Fruit fly (Drosophila melanogaster): ENCODE results near the gene Nup154.

Gene Nup154

DNA sequence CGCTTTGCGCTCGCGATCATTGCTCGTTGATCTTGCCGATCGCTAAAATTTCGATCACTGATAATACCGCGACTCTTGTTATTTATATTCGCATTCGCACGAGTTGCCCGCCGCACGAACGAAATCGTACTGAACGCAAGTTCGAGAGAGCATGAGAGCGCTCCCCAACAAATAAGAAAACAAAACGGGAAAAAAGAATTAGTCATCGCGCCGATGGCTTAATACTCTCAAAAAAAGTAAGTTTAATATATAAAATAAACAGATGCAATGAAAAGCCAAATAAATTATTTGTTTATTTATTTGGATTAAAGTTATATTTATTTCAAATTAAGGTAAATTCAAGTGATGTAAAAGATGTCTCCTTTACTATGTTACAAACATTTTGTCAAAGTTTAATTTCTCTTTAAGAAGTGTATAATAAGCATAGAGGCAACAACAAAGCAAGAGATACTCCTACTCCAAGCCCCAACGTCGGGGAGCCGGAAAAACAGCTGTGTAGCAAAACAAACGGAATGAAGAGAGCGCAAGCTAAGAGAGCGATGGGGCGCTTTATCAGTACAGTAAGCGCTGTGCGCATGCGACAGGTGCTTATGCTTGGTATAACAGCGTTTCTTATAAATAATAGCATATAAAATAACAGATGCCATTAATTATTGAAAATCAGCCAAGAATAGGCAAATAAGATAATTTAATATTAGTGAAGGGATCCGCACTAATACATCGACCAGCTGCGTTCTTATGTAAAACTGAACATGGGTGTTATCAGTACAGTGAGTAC, 52.9 kb downstream of the Nup154 start:
- no peak for TF ChIP-seq pan (optimal IDR thresholded peaks at IDR 0.05)
- TF ChIP-seq Hr78 (GFP tag; optimal IDR thresholded peaks at IDR 0.05), result no peak
- TF ChIP-seq dmrt93B (GFP tag; optimal IDR thresholded peaks at IDR 0.05), result peak; percentile 45
- peak; percentile 62 for TF ChIP-seq Dif (GFP tag; optimal IDR thresholded peaks at IDR 0.05; ENCODE audit: partially characterized antibody)
- no peak for TF ChIP-seq Mio (GFP tag; optimal IDR thresholded peaks at IDR 0.05)
- TF ChIP-seq sv (GFP tag; optimal IDR thresholded peaks at IDR 0.05), result peak; percentile 81
- TF ChIP-seq woc (GFP tag; optimal IDR thresholded peaks at IDR 0.05), result peak; percentile 89
- peak; percentile 89 for TF ChIP-seq fru (GFP tag; optimal IDR thresholded peaks at IDR 0.05)
- no peak for TF ChIP-seq GATAd (GFP tag; optimal IDR thresholded peaks at IDR 0.05)
- TF ChIP-seq dsf (GFP tag; optimal IDR thresholded peaks at IDR 0.05; ENCODE audit: borderline replicate concordance), result peak; percentile 47
- TF ChIP-seq Jra (GFP tag; optimal IDR thresholded peaks at IDR 0.05), result no peak
- no peak for TF ChIP-seq Dfd (GFP tag; optimal IDR thresholded peaks at IDR 0.05)
- TF ChIP-seq Vsx2 (GFP tag; optimal IDR thresholded peaks at IDR 0.05; ENCODE audit: partially characterized antibody), result no peak
- peak; percentile 75 for TF ChIP-seq ey (GFP tag; optimal IDR thresholded peaks at IDR 0.05)
- TF ChIP-seq tai (GFP tag; optimal IDR thresholded peaks at IDR 0.05), result peak; percentile 66
- TF ChIP-seq brk (GFP tag; optimal IDR thresholded peaks at IDR 0.05), result peak; percentile 61
- TF ChIP-seq Hnf4 (GFP tag; optimal IDR thresholded peaks at IDR 0.05), result peak; percentile 52
- peak in 1 of 2 experiments; percentile 81 for TF ChIP-seq foxo (GFP tag; optimal IDR thresholded peaks at IDR 0.05)
- peak; percentile 40 for TF ChIP-seq Hr83 (GFP tag; optimal IDR thresholded peaks at IDR 0.05; ENCODE audit: poor library complexity, severe bottlenecking)
- peak; percentile 67 for TF ChIP-seq rgr (GFP tag; optimal IDR thresholded peaks at IDR 0.05)
- TF ChIP-seq sage (GFP tag; optimal IDR thresholded peaks at IDR 0.05), result peak; percentile 17
- peak; percentile 76 for TF ChIP-seq HLH106 (tag; optimal IDR thresholded peaks at IDR 0.05)
- TF ChIP-seq lola (GFP tag; optimal IDR thresholded peaks at IDR 0.05), result no peak
- TF ChIP-seq Sp1 (GFP tag; optimal IDR thresholded peaks at IDR 0.05), result peak; percentile 83
- peak; percentile 66 for TF ChIP-seq OdsH (GFP tag; optimal IDR thresholded peaks at IDR 0.05)
- TF ChIP-seq CG9705 (GFP tag; optimal IDR thresholded peaks at IDR 0.05), result peak; percentile 12
- no peak for TF ChIP-seq CrebA (GFP tag; optimal IDR thresholded peaks at IDR 0.05; ENCODE audit: borderline replicate concordance)
- peak; percentile 46 to 50 for TF ChIP-seq dl (GFP tag; optimal IDR thresholded peaks at IDR 0.05; ENCODE audit: insufficient read depth in 1 of 2, partially characterized antibody in 2 of 2)
- peak; percentile 83 for TF ChIP-seq psq (GFP tag; optimal IDR thresholded peaks at IDR 0.05)
- TF ChIP-seq br (GFP tag; optimal IDR thresholded peaks at IDR 0.05), result peak; percentile 64
- TF ChIP-seq h (GFP tag; optimal IDR thresholded peaks at IDR 0.05), result peak; percentile 75
- TF ChIP-seq jim (GFP tag; optimal IDR thresholded peaks at IDR 0.05), result no peak
- TF ChIP-seq Rel (GFP tag; optimal IDR thresholded peaks at IDR 0.05), result peak; percentile 14
- TF ChIP-seq Rel (tag; optimal IDR thresholded peaks at IDR 0.05), result no peak

DNA sequence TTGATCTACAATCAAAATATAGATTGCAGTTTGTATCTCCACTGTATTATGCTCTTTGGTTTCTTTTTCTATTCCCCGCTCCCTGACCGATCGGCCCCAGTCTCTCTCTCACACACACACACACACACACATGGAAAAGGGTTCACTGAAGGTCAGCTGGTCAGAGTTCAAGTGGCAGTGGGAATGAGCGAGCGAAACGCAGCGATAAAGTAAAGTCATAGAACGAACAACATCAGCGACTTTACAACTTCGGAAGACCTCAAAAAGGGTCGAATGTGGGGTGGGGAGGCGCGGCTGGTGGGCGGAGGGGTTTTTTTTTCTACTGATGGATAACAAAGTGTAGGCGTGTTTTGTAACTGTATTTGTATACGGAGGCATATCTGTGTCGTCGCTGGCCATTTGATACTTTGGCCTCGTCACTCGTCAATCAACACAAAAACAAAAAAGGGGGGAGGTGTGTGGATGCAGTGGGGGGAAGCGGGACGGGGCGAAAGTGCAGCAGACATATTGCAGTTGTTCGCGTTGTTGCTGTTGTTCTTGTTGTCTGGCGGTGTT, 53.6 kb downstream of the Nup154 start:
- no peak for TF ChIP-seq N (GFP tag; optimal IDR thresholded peaks at IDR 0.05)
- peak; percentile 32 for TF ChIP-seq Dfd (GFP tag; optimal IDR thresholded peaks at IDR 0.05)
- peak; percentile 52 for TF ChIP-seq ey (GFP tag; optimal IDR thresholded peaks at IDR 0.05)
- no peak for TF ChIP-seq jim (GFP tag; optimal IDR thresholded peaks at IDR 0.05)
- TF ChIP-seq rgr (GFP tag; optimal IDR thresholded peaks at IDR 0.05), result peak; percentile 28
- no peak for TF ChIP-seq OdsH (GFP tag; optimal IDR thresholded peaks at IDR 0.05)
- peak; percentile 11 for TF ChIP-seq sv (GFP tag; optimal IDR thresholded peaks at IDR 0.05)
- TF ChIP-seq Abd-B (GFP tag; optimal IDR thresholded peaks at IDR 0.05), result no peak

DNA sequence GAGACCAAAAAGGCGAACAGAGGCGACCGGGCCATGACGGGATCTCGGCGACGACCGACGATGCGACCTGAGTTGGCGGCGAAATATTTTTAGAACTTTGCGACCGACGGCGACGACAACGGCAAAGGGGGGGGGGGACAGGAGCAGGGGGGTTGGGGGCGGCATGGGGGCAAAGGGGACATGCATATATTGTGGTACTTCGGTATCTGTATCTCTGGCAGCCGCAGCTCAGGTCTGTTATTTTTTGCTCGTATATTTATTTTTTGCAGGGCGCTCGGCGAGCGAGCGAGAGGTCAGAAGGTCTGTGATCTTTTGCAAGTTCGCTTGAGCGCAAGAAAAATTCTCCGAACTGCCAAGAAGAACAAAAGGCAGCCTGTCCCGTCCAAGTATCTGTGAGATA, 54.6 kb downstream of the Nup154 start:
- TF ChIP-seq Rel (GFP tag; optimal IDR thresholded peaks at IDR 0.05) (no peak), Rel (tag; optimal IDR thresholded peaks at IDR 0.05) (no peak), Mio (GFP tag; optimal IDR thresholded peaks at IDR 0.05) (no peak), tai (GFP tag; optimal IDR thresholded peaks at IDR 0.05) (no peak), Jra (GFP tag; optimal IDR thresholded peaks at IDR 0.05) (no peak), Hr78 (GFP tag; optimal IDR thresholded peaks at IDR 0.05) (no peak), CG9705 (GFP tag; optimal IDR thresholded peaks at IDR 0.05) (no peak), Abd-B (GFP tag; optimal IDR thresholded peaks at IDR 0.05) (no peak), Dfd (GFP tag; optimal IDR thresholded peaks at IDR 0.05) (no peak), dmrt93B (GFP tag; optimal IDR thresholded peaks at IDR 0.05) (no peak), brk (GFP tag; optimal IDR thresholded peaks at IDR 0.05) (no peak), sage (GFP tag; optimal IDR thresholded peaks at IDR 0.05) (no peak), pan (optimal IDR thresholded peaks at IDR 0.05) (no peak), OdsH (GFP tag; optimal IDR thresholded peaks at IDR 0.05) (no peak), GATAd (GFP tag; optimal IDR thresholded peaks at IDR 0.05) (no peak), dl (GFP tag; optimal IDR thresholded peaks at IDR 0.05; ENCODE audit: insufficient read depth in 1 of 2, partially characterized antibody in 2 of 2) (no peak), N (GFP tag; optimal IDR thresholded peaks at IDR 0.05) (no peak), HLH106 (tag; optimal IDR thresholded peaks at IDR 0.05) (no peak), Dif (GFP tag; optimal IDR thresholded peaks at IDR 0.05; ENCODE audit: partially characterized antibody) (no peak), CG32264 (GFP tag; optimal IDR thresholded peaks at IDR 0.05) (no peak), sv (GFP tag; optimal IDR thresholded peaks at IDR 0.05) (no peak)

Data from whole organism, wandering third instar larva.